Worm (Caenorhabditis elegans) whole organism, young adult: Measurements from ENCODE around the gene cyp-34A1.
"Not testable (repeated sequence)": the region's sequence is repeated elsewhere in the genome, so short reads cannot be mapped to it uniquely, and the experiment has no call there.

Experiments
- F23B12.7 ChIP-seq: sonication (generic microtip); optimal IDR thresholded peaks from 2 replicates; lab custom pipeline; 2017; ENCODE audit warnings: missing genetic modification characterization, mild to moderate bottlenecking, missing compliant biosample characterization, antibody characterized with exemption, moderate library complexity; ENCODE audit not compliant: insufficient read depth
- Y79H2A.3 ChIP-seq: fragments of 200-800 bp; sonication (Bioruptor generic); conservative IDR thresholded peaks from 2 replicates; pipeline ENCODE4 v1.3.6; 2022; ENCODE audit warnings: missing genetic modification reagents, missing genetic modification characterization, missing compliant biosample characterization
- ceh-40 ChIP-seq: fragments of 200-800 bp; sonication (Bioruptor generic); IDR thresholded peaks from 2 replicates; pipeline ENCODE4 v1.3.6; 2022; ENCODE audit warnings: missing genetic modification characterization, missing compliant biosample characterization
- egl-44 ChIP-seq: fragments of 200-800 bp; sonication (Bioruptor generic); IDR thresholded peaks from 2 replicates; pipeline ENCODE4 v1.3.6; 2022; ENCODE audit warnings: missing genetic modification reagents, missing genetic modification characterization, missing compliant biosample characterization
- hlh-26 ChIP-seq: fragments of 200-800 bp; sonication (Bioruptor generic); conservative IDR thresholded peaks from 2 replicates; pipeline ENCODE4 v1.3.6; 2022; ENCODE audit warnings: missing genetic modification reagents, missing genetic modification characterization, missing compliant biosample characterization
- rcor-1 ChIP-seq: fragments of 200-800 bp; sonication (Bioruptor generic); IDR thresholded peaks from 2 replicates; pipeline ENCODE4 v1.3.6; 2022; ENCODE audit warnings: missing genetic modification reagents, missing genetic modification characterization, missing compliant biosample characterization
- sea-2 ChIP-seq: fragments of 200-800 bp; sonication (Bioruptor generic); IDR thresholded peaks from 2 replicates; pipeline ENCODE4 v1.3.6; 2022; ENCODE audit warnings: missing genetic modification characterization, missing compliant biosample characterization
- snpc-4 ChIP-seq, 5 experiments: fragments of 150-350 bp in 1 of 5; sonication (generic microtip) in 4 of 5; optimal IDR thresholded peaks; 2 replicates each; lab custom pipeline; 2014 to 2018; ENCODE audit warnings: missing genetic modification characterization in 5 of 5, missing biosample characterization in 3 of 5, antibody characterized with exemption in 2 of 5, mild to moderate bottlenecking in 2 of 5, missing compliant biosample characterization in 2 of 5, missing genotype in 2 of 5, moderate library complexity in 2 of 5, missing genetic modification reagents in 1 of 5
- sptf-2 ChIP-seq: fragments of 200-800 bp; sonication (Bioruptor generic); optimal IDR thresholded peaks from 2 replicates; lab custom pipeline; 2018; ENCODE audit warnings: mild to moderate bottlenecking, missing genetic modification characterization, missing compliant biosample characterization

- TF ChIP-seq Y79H2A.3 (GFP tag; lab: Robert Waterston, UW); sptf-2 (GFP tag; lab: Kevin White, UChicago); ceh-40 (GFP tag; lab: Robert Waterston, UW); sea-2 (GFP tag; lab: Robert Waterston, UW); hlh-26; snpc-4 (GFP tag; optimal IDR thresholded peaks at IDR 0.05; lab: Kevin White, UChicago); snpc-4 (tag; optimal IDR thresholded peaks at IDR 0.05; lab: Kevin White, UChicago); F23B12.7 (tag; lab: Kevin White, UChicago); egl-44 (GFP tag; lab: Robert Waterston, UW); rcor-1 (GFP tag; lab: Robert Waterston, UW): not testable (repeated sequence)
Observed at ce11 chrV:15321912-15322311, 34.2 kb upstream of the cyp-34A1 start.
